Worm (Caenorhabditis elegans) whole organism, L4 larva: ENCODE data around the gene C03A3.3.

ENCODE experiments used
- aha-1 ChIP-seq: fragments of 150-350 bp; peaks from one replicate; lab custom pipeline; 2014; ENCODE audit warnings: missing biosample characterization, missing genetic modification characterization
- jun-1 ChIP-seq: fragments of 150-350 bp; optimal IDR thresholded peaks from 2 replicates; lab custom pipeline; 2014; ENCODE audit warnings: missing biosample characterization, missing genetic modification reagents, missing genetic modification characterization
- mes-2 ChIP-seq: sonication (generic microtip); optimal IDR thresholded peaks from 2 replicates; lab custom pipeline; 2016; ENCODE audit warnings: missing genotype, mild to moderate bottlenecking, missing genetic modification characterization, missing compliant biosample characterization; ENCODE audit not compliant: poor library complexity, severe bottlenecking
- spr-1 ChIP-seq: sonication (generic microtip); optimal IDR thresholded peaks from 2 replicates; lab custom pipeline; 2016; ENCODE audit warnings: mild to moderate bottlenecking, missing genetic modification characterization, missing compliant biosample characterization
- ztf-7 ChIP-seq: fragments of 150-350 bp; optimal IDR thresholded peaks from 2 replicates; lab custom pipeline; 2014; ENCODE audit warnings: missing biosample characterization, missing genetic modification characterization

ce11 chrX:11279276-11279675 is 10.4 kb upstream of the C03A3.3 start, which contains the start of gene F38B2.2:
- TF ChIP-seq spr-1 (tag; lab: Kevin White, UChicago) (no peak), mes-2 (tag; lab: Kevin White, UChicago) (no peak), ztf-7 (tag; lab: Kevin White, UChicago) (no peak), jun-1 (tag; lab: Kevin White, UChicago) (no peak), aha-1 (no peak)
